Worm (Caenorhabditis elegans): ENCODE measurements around the gene arrd-4.

ce11 chrII:9803320-9803719, 34.8 kb downstream of the arrd-4 start, which contains the start of gene cyp-13A7:
- TF ChIP-seq unc-62 (GFP tag; optimal IDR thresholded peaks at IDR 0.05) (no peak), blmp-1 (tag; optimal IDR thresholded peaks at IDR 0.05) (no peak), drap-1 (GFP tag; optimal IDR thresholded peaks at IDR 0.05) (no peak), elt-1 (tag; optimal IDR thresholded peaks at IDR 0.05; ENCODE audit: borderline replicate concordance, insufficient read depth) (no peak), sptf-1 (tag; optimal IDR thresholded peaks at IDR 0.05) (no peak), cnd-1 (tag; optimal IDR thresholded peaks at IDR 0.05) (no peak), nhr-76 (tag; optimal IDR thresholded peaks at IDR 0.05) (no peak), nhr-28 (tag; optimal IDR thresholded peaks at IDR 0.05) (no peak), elt-3 (tag; optimal IDR thresholded peaks at IDR 0.05) (no peak), M03D4.4 (tag; optimal IDR thresholded peaks at IDR 0.05) (no peak)
